Worm (Caenorhabditis elegans) whole organism, early embryonic: Measurements from ENCODE around the gene T16A1.2.

Experiments
- B0310.2 ChIP-seq: sonication (generic microtip); optimal IDR thresholded peaks from 2 replicates; lab custom pipeline; 2016; ENCODE audit warnings: mild to moderate bottlenecking, missing genetic modification characterization, missing compliant biosample characterization
- F13C5.2 ChIP-seq: sonication (generic microtip); optimal IDR thresholded peaks from 2 replicates; lab custom pipeline; 2017; ENCODE audit warnings: mild to moderate bottlenecking, missing genetic modification characterization, inconsistent platforms, missing compliant biosample characterization
- aly-1 ChIP-seq: sonication (generic microtip); optimal IDR thresholded peaks from 2 replicates; lab custom pipeline; 2016; ENCODE audit warnings: missing genetic modification characterization, missing compliant biosample characterization
- ama-1 ChIP-seq: fragments of 150-350 bp; optimal IDR thresholded peaks from 2 replicates; lab custom pipeline; 2014
- ceh-13 ChIP-seq: fragments of 200-800 bp; sonication (Bioruptor generic); optimal IDR thresholded peaks from 2 replicates; lab custom pipeline; 2018; ENCODE audit warnings: mild to moderate bottlenecking, missing genetic modification characterization, missing compliant biosample characterization
- ceh-36 ChIP-seq: sonication (generic microtip); optimal IDR thresholded peaks from 2 replicates; lab custom pipeline; 2016; ENCODE audit warnings: missing genetic modification characterization, inconsistent platforms, missing compliant biosample characterization
- ets-7 ChIP-seq: sonication (generic microtip); optimal IDR thresholded peaks from 2 replicates; lab custom pipeline; 2016; ENCODE audit warnings: missing genotype, missing genetic modification characterization, missing compliant biosample characterization
- flt-1 ChIP-seq: fragments of 200-800 bp; sonication (Bioruptor generic); IDR thresholded peaks from 2 replicates; pipeline ENCODE4 v1.3.6; 2022; ENCODE audit warnings: missing genetic modification characterization, missing compliant biosample characterization
- hmbx-1 ChIP-seq: sonication (generic microtip); optimal IDR thresholded peaks from 2 replicates; lab custom pipeline; 2016; ENCODE audit warnings: mild to moderate bottlenecking, missing genetic modification characterization, missing compliant biosample characterization
- hmg-4 ChIP-seq: fragments of 200-800 bp; sonication (Bioruptor generic); optimal IDR thresholded peaks from 2 replicates; lab custom pipeline; 2018; ENCODE audit warnings: mild to moderate bottlenecking, missing genetic modification characterization, missing compliant biosample characterization
- hnd-1 ChIP-seq: sonication (generic microtip); optimal IDR thresholded peaks from 2 replicates; lab custom pipeline; 2016; ENCODE audit warnings: missing genetic modification characterization, missing compliant biosample characterization
- pes-1 ChIP-seq: fragments of 200-800 bp; sonication (Bioruptor generic); IDR thresholded peaks from 2 replicates; pipeline ENCODE4 v1.3.6; 2022; ENCODE audit warnings: missing genetic modification reagents, missing genetic modification characterization, missing compliant biosample characterization
- scrt-1 ChIP-seq: fragments of 200-800 bp; sonication (Bioruptor generic); IDR thresholded peaks from 2 replicates; pipeline ENCODE4 v1.3.6; 2022; ENCODE audit warnings: missing genetic modification characterization, missing compliant biosample characterization
- sea-1 ChIP-seq: fragments of 200-800 bp; sonication (Bioruptor generic); conservative IDR thresholded peaks from 2 replicates; pipeline ENCODE4 v1.3.6; 2022; ENCODE audit warnings: missing genetic modification characterization, missing compliant biosample characterization
- tbx-11 ChIP-seq: fragments of 200-800 bp; sonication (Bioruptor generic); IDR thresholded peaks from 2 replicates; pipeline ENCODE4 v1.3.6; 2022; ENCODE audit warnings: missing genetic modification characterization, missing compliant biosample characterization
- tbx-37 ChIP-seq: fragments of 200-800 bp; sonication (Bioruptor generic); conservative IDR thresholded peaks from 2 replicates; pipeline ENCODE4 v1.3.6; 2022; ENCODE audit warnings: missing genetic modification reagents, missing genetic modification characterization, missing compliant biosample characterization
- tra-4 ChIP-seq: sonication (generic microtip); optimal IDR thresholded peaks from 2 replicates; lab custom pipeline; 2017; ENCODE audit warnings: missing genetic modification characterization, missing compliant biosample characterization

Gene T16A1.2

ce11 chrII:2099139-2099976 lies 4.0 kb downstream of the T16A1.2 start, which contains the start of gene math-42:
Gene math-42 (plus strand): TSS chrII:2099926.
- TF ChIP-seq ceh-36 (tag; lab: Kevin White, UChicago), result no peak
- no peak for TF ChIP-seq scrt-1 (GFP tag; lab: Robert Waterston, UW)
- no peak for TF ChIP-seq flt-1
- TF ChIP-seq tbx-11 (GFP tag; lab: Robert Waterston, UW), result no peak
- no peak for TF ChIP-seq ama-1 (lab: Kevin White, UChicago)
- TF ChIP-seq tra-4 (tag; lab: Kevin White, UChicago), result no peak
- TF ChIP-seq hmg-4 (GFP tag; lab: Kevin White, UChicago), result no peak
- TF ChIP-seq ets-7, result no peak
- TF ChIP-seq hnd-1, result no peak
- no peak for TF ChIP-seq F13C5.2 (tag; lab: Kevin White, UChicago)
- TF ChIP-seq tbx-37 (GFP tag; lab: Robert Waterston, UW), result no peak
- TF ChIP-seq sea-1, result no peak
- TF ChIP-seq hmbx-1 (tag; lab: Kevin White, UChicago), result no peak
- TF ChIP-seq B0310.2 (tag; lab: Kevin White, UChicago), result no peak
- TF ChIP-seq aly-1 (tag; lab: Kevin White, UChicago), result no peak
- TF ChIP-seq pes-1 (GFP tag; lab: Robert Waterston, UW), result no peak
- no peak for TF ChIP-seq ceh-13 (GFP tag; lab: Kevin White, UChicago)

- TF ChIP-seq ama-1 (lab: Kevin White, UChicago), result no peak
- TF ChIP-seq tbx-37 (GFP tag; lab: Robert Waterston, UW), result no peak
- TF ChIP-seq ceh-36 (tag; lab: Kevin White, UChicago), result no peak
- TF ChIP-seq hmbx-1 (tag; lab: Kevin White, UChicago), result no peak
These were observed 12.9 kb downstream of the T16A1.2 start, which contains the start of gene R52.4 for ce11 chrII:2108295-2108694. Gene R52.4 (minus strand): TSS chrII:2108395.

- no peak for TF ChIP-seq ama-1 (lab: Kevin White, UChicago)
- no peak for TF ChIP-seq aly-1 (tag; lab: Kevin White, UChicago)
- no peak for TF ChIP-seq F13C5.2 (tag; lab: Kevin White, UChicago)
- TF ChIP-seq ets-7, result no peak
- TF ChIP-seq tra-4 (tag; lab: Kevin White, UChicago), result no peak
- no peak for TF ChIP-seq B0310.2 (tag; lab: Kevin White, UChicago)
- TF ChIP-seq ceh-13 (GFP tag; lab: Kevin White, UChicago), result no peak
- TF ChIP-seq ceh-36 (tag; lab: Kevin White, UChicago), result no peak
- no peak for TF ChIP-seq tbx-11 (GFP tag; lab: Robert Waterston, UW)
- TF ChIP-seq hnd-1, result no peak
- TF ChIP-seq sea-1, result no peak
- no peak for TF ChIP-seq tbx-37 (GFP tag; lab: Robert Waterston, UW)
- no peak for TF ChIP-seq hmg-4 (GFP tag; lab: Kevin White, UChicago)
- no peak for TF ChIP-seq flt-1
- TF ChIP-seq hmbx-1 (tag; lab: Kevin White, UChicago), result no peak
- TF ChIP-seq pes-1 (GFP tag; lab: Robert Waterston, UW), result no peak
- TF ChIP-seq scrt-1 (GFP tag; lab: Robert Waterston, UW), result no peak
These were observed 14.5 kb downstream of the T16A1.2 start, which contains the start of gene R52.5 for ce11 chrII:2109943-2110342. Gene R52.5 (minus strand): TSS chrII:2110043.

- no peak for TF ChIP-seq ceh-13 (GFP tag; lab: Kevin White, UChicago)
- TF ChIP-seq tbx-11 (GFP tag; lab: Robert Waterston, UW), result no peak
- TF ChIP-seq tbx-37 (GFP tag; lab: Robert Waterston, UW), result no peak
- TF ChIP-seq ceh-36 (tag; lab: Kevin White, UChicago), result no peak
These were observed 17.5 kb downstream of the T16A1.2 start, which contains the start of gene R52.6 for ce11 chrII:2112948-2113347. Gene R52.6 (minus strand): TSS chrII:2113048.

ce11 chrII:2114488-2114887 lies 19.1 kb downstream of the T16A1.2 start:
- no peak for TF ChIP-seq B0310.2 (tag; lab: Kevin White, UChicago)
- TF ChIP-seq tra-4 (tag; lab: Kevin White, UChicago), result no peak
- no peak for TF ChIP-seq tbx-11 (GFP tag; lab: Robert Waterston, UW)
- TF ChIP-seq ets-7, result no peak
- TF ChIP-seq ama-1 (lab: Kevin White, UChicago), result no peak
- no peak for TF ChIP-seq scrt-1 (GFP tag; lab: Robert Waterston, UW)
- no peak for TF ChIP-seq flt-1
- TF ChIP-seq sea-1, result no peak
- TF ChIP-seq ceh-13 (GFP tag; lab: Kevin White, UChicago), result no peak
- TF ChIP-seq F13C5.2 (tag; lab: Kevin White, UChicago), result no peak
- TF ChIP-seq tbx-37 (GFP tag; lab: Robert Waterston, UW), result no peak
- TF ChIP-seq pes-1 (GFP tag; lab: Robert Waterston, UW), result no peak
- TF ChIP-seq ceh-36 (tag; lab: Kevin White, UChicago), result no peak

- TF ChIP-seq B0310.2 (tag; lab: Kevin White, UChicago), result no peak
- no peak for TF ChIP-seq aly-1 (tag; lab: Kevin White, UChicago)
- TF ChIP-seq tbx-11 (GFP tag; lab: Robert Waterston, UW), result no peak
- no peak for TF ChIP-seq sea-1
- no peak for TF ChIP-seq tra-4 (tag; lab: Kevin White, UChicago)
- no peak for TF ChIP-seq scrt-1 (GFP tag; lab: Robert Waterston, UW)
- no peak for TF ChIP-seq ama-1 (lab: Kevin White, UChicago)
- no peak for TF ChIP-seq pes-1 (GFP tag; lab: Robert Waterston, UW)
- TF ChIP-seq ceh-13 (GFP tag; lab: Kevin White, UChicago), result no peak
- TF ChIP-seq ceh-36 (tag; lab: Kevin White, UChicago), result no peak
- TF ChIP-seq F13C5.2 (tag; lab: Kevin White, UChicago), result no peak
- no peak for TF ChIP-seq ets-7
- TF ChIP-seq hmbx-1 (tag; lab: Kevin White, UChicago), result no peak
- TF ChIP-seq hnd-1, result no peak
- TF ChIP-seq flt-1, result no peak
- no peak for TF ChIP-seq hmg-4 (GFP tag; lab: Kevin White, UChicago)
These were observed 21.4 kb downstream of the T16A1.2 start, which contains the start of gene srh-195 for ce11 chrII:2116794-2117193. Gene srh-195 (minus strand): TSS chrII:2116894.
